Fruit fly (Drosophila melanogaster) whole organism, pupa: ENCODE data around the gene CG32813.

ENCODE experiments used
- CG15710 ChIP-seq: fragments of 200-800 bp; sonication (Bioruptor generic); optimal IDR thresholded peaks from 2 replicates; lab custom pipeline; 2018; ENCODE audit warnings: missing biosample characterization, mild to moderate bottlenecking, missing genetic modification characterization, moderate library complexity
- CG34367 ChIP-seq: fragments of 200-800 bp; sonication (Bioruptor generic); optimal IDR thresholded peaks from 2 replicates; lab custom pipeline; 2018; ENCODE audit warnings: missing biosample characterization, mild to moderate bottlenecking, missing genetic modification characterization
- CG4496 ChIP-seq: fragments of 200-800 bp; sonication (Bioruptor generic); IDR thresholded peaks from 3 replicates; pipeline ENCODE4 v1.3.6; 2022; ENCODE audit warnings: missing biosample characterization, missing genetic modification characterization
- CG8159 ChIP-seq: fragments of 200-800 bp; sonication (Bioruptor generic); optimal IDR thresholded peaks from 3 replicates; lab custom pipeline; 2018; ENCODE audit warnings: missing biosample characterization, mild to moderate bottlenecking, missing genetic modification characterization, moderate library complexity
- D1 ChIP-seq: fragments of 200-800 bp; sonication (Bioruptor generic); optimal IDR thresholded peaks from 2 replicates; lab custom pipeline; 2018; ENCODE audit warnings: missing biosample characterization, mild to moderate bottlenecking, missing genetic modification characterization, moderate library complexity
- EcR ChIP-seq: fragments of 200-800 bp; sonication (Bioruptor generic); optimal IDR thresholded peaks from 3 replicates; lab custom pipeline; 2019; ENCODE audit warnings: missing biosample characterization, missing genetic modification characterization, mild to moderate bottlenecking, moderate library complexity, missing genetic modification reagents
- Pif1A ChIP-seq: fragments of 200-800 bp; sonication (Bioruptor generic); optimal IDR thresholded peaks from 3 replicates; lab custom pipeline; 2016; ENCODE audit warnings: missing biosample characterization, missing genetic modification characterization
- Pif1B ChIP-seq: fragments of 200-800 bp; sonication (Bioruptor generic); optimal IDR thresholded peaks from 3 replicates; lab custom pipeline; 2016; ENCODE audit warnings: missing biosample characterization, missing genetic modification characterization
- Snoo ChIP-seq: fragments of 200-800 bp; sonication (Bioruptor generic); optimal IDR thresholded peaks from 3 replicates; lab custom pipeline; 2017; ENCODE audit warnings: missing biosample characterization, mild to moderate bottlenecking, missing genetic modification characterization, inconsistent platforms
- rn ChIP-seq: fragments of 200-800 bp; sonication (Bioruptor generic); IDR thresholded peaks from 2 replicates; pipeline ENCODE4 v1.3.6; 2022; ENCODE audit warnings: missing biosample characterization, missing genetic modification characterization

DNA sequence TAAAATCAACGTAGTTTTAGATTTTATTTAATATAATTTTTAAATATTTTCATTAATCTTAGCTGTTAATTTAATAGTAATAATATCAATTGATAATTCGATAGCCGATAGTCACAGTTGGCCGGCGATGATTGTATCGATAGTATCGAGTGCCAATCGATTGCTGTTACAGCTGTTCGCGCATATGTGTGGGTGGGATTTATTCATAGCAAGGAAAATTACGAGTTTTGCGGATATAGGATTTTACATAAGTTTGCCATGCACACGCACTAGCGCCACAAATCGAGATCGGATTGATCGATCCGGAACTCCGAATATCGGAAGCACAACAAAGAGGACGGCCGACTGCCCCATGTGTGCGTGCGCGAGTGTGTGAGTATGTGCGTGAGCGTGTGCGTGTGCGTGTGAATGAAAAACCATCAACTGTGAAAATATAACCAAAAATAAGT is 38.7 kb upstream of the CG32813 start, which contains the start of gene Naa30A:
- TF ChIP-seq CG4496 (GFP tag; lab: Robert Waterston, UW): no peak
- peak; percentile 8 for TF ChIP-seq CG8159 (tag; lab: Kevin White, UChicago)
- TF ChIP-seq Pif1A (GFP tag; lab: Kevin White, UChicago): no peak
- no peak for TF ChIP-seq rn (GFP tag; lab: Robert Waterston, UW)
- no peak for TF ChIP-seq CG34367 (tag; lab: Kevin White, UChicago)
- TF ChIP-seq D1 (tag; lab: Kevin White, UChicago): no peak
- no peak for TF ChIP-seq Pif1B (GFP tag; lab: Kevin White, UChicago)
- no peak for TF ChIP-seq CG15710 (tag; lab: Kevin White, UChicago)
- no peak for TF ChIP-seq Snoo (tag; lab: Kevin White, UChicago)
- TF ChIP-seq EcR (GFP tag; lab: Kevin White, UChicago): no peak
